Fruit fly (Drosophila melanogaster) whole organism, embryonic: ENCODE data around the gene net.

Experiments
- B-H2 ChIP-seq: fragments of 200-800 bp; sonication (Bioruptor generic); optimal IDR thresholded peaks from 2 replicates; lab custom pipeline; 2018; ENCODE audit warnings: missing biosample characterization, mild to moderate bottlenecking, missing genetic modification characterization
- CG10431 ChIP-seq: fragments of 200-800 bp; sonication (Bioruptor generic); optimal IDR thresholded peaks from 3 replicates; lab custom pipeline; 2018; ENCODE audit warnings: missing biosample characterization, mild to moderate bottlenecking, missing genetic modification characterization
- CG10565 ChIP-seq: fragments of 200-800 bp; sonication (Bioruptor generic); optimal IDR thresholded peaks from 3 replicates; lab custom pipeline; 2016; ENCODE audit warnings: missing biosample characterization, mild to moderate bottlenecking, missing genetic modification characterization
- CG11695 ChIP-seq: fragments of 200-800 bp; sonication (Bioruptor generic); IDR thresholded peaks from 3 replicates; pipeline ENCODE4 v1.3.6; 2022; ENCODE audit warnings: missing biosample characterization, missing genetic modification characterization
- CG12236 ChIP-seq: fragments of 200-800 bp; sonication (Bioruptor generic); optimal IDR thresholded peaks from 2 replicates; lab custom pipeline; 2016; ENCODE audit warnings: missing biosample characterization, missing genetic modification characterization
- CG13123 ChIP-seq: fragments of 200-800 bp; sonication (Bioruptor generic); optimal IDR thresholded peaks from 2 replicates; lab custom pipeline; 2016; ENCODE audit warnings: missing biosample characterization, missing genetic modification characterization
- CG13287 ChIP-seq: fragments of 200-800 bp; sonication (Bioruptor generic); IDR thresholded peaks from 2 replicates; pipeline ENCODE4 v1.3.6; 2022; ENCODE audit warnings: missing biosample characterization, missing genetic modification characterization; ENCODE audit not compliant: partially characterized antibody
- CG17328 ChIP-seq: fragments of 200-800 bp; sonication (Bioruptor generic); IDR thresholded peaks from 2 replicates; pipeline ENCODE4 v1.3.6; 2022; ENCODE audit warnings: missing biosample characterization, missing genetic modification characterization
- CG17612 ChIP-seq: fragments of 200-800 bp; sonication (Bioruptor generic); IDR thresholded peaks from 2 replicates; pipeline ENCODE4 v1.3.6; 2022; ENCODE audit warnings: missing biosample characterization, missing genetic modification characterization
- CG2129 ChIP-seq: fragments of 200-800 bp; sonication (Bioruptor generic); IDR thresholded peaks from 2 replicates; pipeline ENCODE4 v1.3.6; 2022; ENCODE audit warnings: missing biosample characterization, missing genetic modification characterization; ENCODE audit not compliant: partially characterized antibody
- CG31388 ChIP-seq: fragments of 200-800 bp; sonication (Bioruptor generic); optimal IDR thresholded peaks from 2 replicates; lab custom pipeline; 2016; ENCODE audit warnings: missing biosample characterization, missing genetic modification characterization
- CG3281 ChIP-seq: fragments of 200-800 bp; sonication (Bioruptor generic); optimal IDR thresholded peaks from 3 replicates; lab custom pipeline; 2017; ENCODE audit warnings: missing biosample characterization, mild to moderate bottlenecking, missing genetic modification characterization
- CG34224 ChIP-seq: fragments of 200-800 bp; sonication (Bioruptor generic); IDR thresholded peaks from 3 replicates; pipeline ENCODE4 v1.3.6; 2022; ENCODE audit warnings: missing biosample characterization, missing genetic modification characterization; ENCODE audit not compliant: partially characterized antibody
- CG34422 ChIP-seq: fragments of 200-800 bp; sonication (Bioruptor generic); IDR thresholded peaks from 3 replicates; pipeline ENCODE4 v1.3.6; 2022; ENCODE audit warnings: missing biosample characterization, missing genetic modification characterization
- CG3847 ChIP-seq: fragments of 200-800 bp; sonication (Bioruptor generic); IDR thresholded peaks from 2 replicates; pipeline ENCODE4 v1.3.6; 2022; ENCODE audit warnings: missing biosample characterization, missing genetic modification characterization
- CG5180 ChIP-seq: fragments of 200-800 bp; sonication (Bioruptor generic); optimal IDR thresholded peaks from 3 replicates; lab custom pipeline; 2017; ENCODE audit warnings: missing biosample characterization, missing genetic modification characterization, mild to moderate bottlenecking, moderate library complexity, missing genetic modification reagents
- CG6654 ChIP-seq: fragments of 200-800 bp; sonication (Bioruptor generic); optimal IDR thresholded peaks from 2 replicates; lab custom pipeline; 2017; ENCODE audit warnings: missing biosample characterization, mild to moderate bottlenecking, missing genetic modification characterization
- CG7271 ChIP-seq: fragments of 200-800 bp; sonication (Bioruptor generic); optimal IDR thresholded peaks from 2 replicates; lab custom pipeline; 2018; ENCODE audit warnings: missing biosample characterization, mild to moderate bottlenecking, missing genetic modification characterization, moderate library complexity
- CG9727 ChIP-seq: fragments of 200-800 bp; sonication (Bioruptor generic); optimal IDR thresholded peaks from 3 replicates; lab custom pipeline; 2017; ENCODE audit warnings: missing biosample characterization, mild to moderate bottlenecking, missing genetic modification characterization
- CG9876 ChIP-seq: fragments of 200-800 bp; sonication (Bioruptor generic); optimal IDR thresholded peaks from 2 replicates; lab custom pipeline; 2016; ENCODE audit warnings: missing biosample characterization, missing genetic modification characterization
- CkIIα-i1 ChIP-seq: fragments of 200-800 bp; sonication (Bioruptor generic); IDR thresholded peaks from 2 replicates; pipeline ENCODE4 v1.3.6; 2022; ENCODE audit warnings: missing biosample characterization, missing genetic modification characterization
- CoRest ChIP-seq: fragments of 200-800 bp; sonication (Bioruptor generic); optimal IDR thresholded peaks from 3 replicates; lab custom pipeline; 2018; ENCODE audit warnings: missing biosample characterization, mild to moderate bottlenecking, missing genetic modification characterization, moderate library complexity
- Dad ChIP-seq: fragments of 200-800 bp; sonication (Bioruptor generic); optimal IDR thresholded peaks from 3 replicates; lab custom pipeline; 2016; ENCODE audit warnings: missing biosample characterization, missing genetic modification characterization
- Dp ChIP-seq: fragments of 200-800 bp; sonication (Bioruptor generic); optimal IDR thresholded peaks from 2 replicates; lab custom pipeline; 2018; ENCODE audit warnings: missing biosample characterization, mild to moderate bottlenecking, missing genetic modification characterization, moderate library complexity
- H15 ChIP-seq: fragments of 200-800 bp; sonication (Bioruptor generic); IDR thresholded peaks from 3 replicates; pipeline ENCODE4 v1.3.6; 2022; ENCODE audit warnings: missing biosample characterization, missing genetic modification characterization
- Hmr ChIP-seq: fragments of 200-800 bp; sonication (Bioruptor generic); optimal IDR thresholded peaks from 3 replicates; lab custom pipeline; 2017; ENCODE audit warnings: mild to moderate bottlenecking, missing biosample characterization, missing genetic modification reagents, missing genetic modification characterization
- Hr3 ChIP-seq: fragments of 200-800 bp; sonication (Bioruptor generic); optimal IDR thresholded peaks from 3 replicates; lab custom pipeline; 2016; ENCODE audit warnings: missing biosample characterization, missing genetic modification characterization
- NK7.1 ChIP-seq: fragments of 200-800 bp; sonication (Bioruptor generic); optimal IDR thresholded peaks from 3 replicates; lab custom pipeline; 2016; ENCODE audit warnings: missing biosample characterization, missing genetic modification characterization
- Optix ChIP-seq: fragments of 200-800 bp; sonication (Bioruptor generic); IDR thresholded peaks from 3 replicates; pipeline ENCODE4 v1.3.6; 2022; ENCODE audit warnings: missing biosample characterization, missing genetic modification characterization
- Poxn ChIP-seq: fragments of 200-800 bp; sonication (Bioruptor generic); IDR thresholded peaks from 2 replicates; pipeline ENCODE4 v1.3.6; 2022; ENCODE audit warnings: missing biosample characterization, missing genetic modification characterization
- Six4 ChIP-seq: fragments of 200-800 bp; sonication (Bioruptor generic); optimal IDR thresholded peaks from 2 replicates; lab custom pipeline; 2016; ENCODE audit warnings: missing biosample characterization, missing genetic modification characterization
- YL-1 ChIP-seq: fragments of 200-800 bp; sonication (Bioruptor generic); optimal IDR thresholded peaks from 3 replicates; lab custom pipeline; 2017; ENCODE audit warnings: missing biosample characterization, mild to moderate bottlenecking, missing genetic modification characterization
- btn ChIP-seq: fragments of 200-800 bp; sonication (Bioruptor generic); optimal IDR thresholded peaks from 2 replicates; lab custom pipeline; 2016; ENCODE audit warnings: missing biosample characterization, missing genetic modification characterization
- corto ChIP-seq: fragments of 200-800 bp; sonication (Bioruptor generic); optimal IDR thresholded peaks from 2 replicates; lab custom pipeline; 2016; ENCODE audit warnings: missing biosample characterization, mild to moderate bottlenecking, missing genetic modification characterization, moderate library complexity
- danr ChIP-seq: fragments of 200-800 bp; sonication (Bioruptor generic); IDR thresholded peaks from 2 replicates; pipeline ENCODE4 v1.3.6; 2022; ENCODE audit warnings: missing biosample characterization, missing genetic modification characterization
- esg ChIP-seq: fragments of 200-800 bp; sonication (Bioruptor generic); conservative IDR thresholded peaks from 2 replicates; pipeline ENCODE4 v1.3.6; 2022; ENCODE audit warnings: missing biosample characterization, missing genetic modification characterization
- fu2 ChIP-seq: fragments of 200-800 bp; sonication (Bioruptor generic); optimal IDR thresholded peaks from 2 replicates; lab custom pipeline; 2016; ENCODE audit warnings: missing biosample characterization, missing genetic modification characterization
- hkb ChIP-seq, 2 experiments: fragments of 200-800 bp in 1 of 2; fragments of >200 bp in 1 of 2; sonication (Bioruptor generic) in 1 of 2; IDR thresholded peaks in 1 of 2; optimal IDR thresholded peaks in 1 of 2; 2 replicates each; pipeline versions ENCODE4 v1.3.6 to Lab custom; 2017 to 2022; ENCODE audit warnings: missing biosample characterization in 1 of 2, missing genetic modification characterization in 1 of 2
- ind ChIP-seq: fragments of 200-800 bp; sonication (Bioruptor generic); optimal IDR thresholded peaks from 3 replicates; lab custom pipeline; 2016; ENCODE audit warnings: missing biosample characterization, missing genetic modification characterization
- kay ChIP-seq: fragments of 200-800 bp; sonication (Bioruptor generic); optimal IDR thresholded peaks from 2 replicates; lab custom pipeline; 2016; ENCODE audit warnings: missing biosample characterization, missing genetic modification characterization
- mam ChIP-seq: fragments of 200-800 bp; sonication (Bioruptor generic); optimal IDR thresholded peaks from 3 replicates; lab custom pipeline; 2016; ENCODE audit warnings: missing biosample characterization, missing genetic modification characterization
- nom ChIP-seq: fragments of 200-800 bp; sonication (Bioruptor generic); optimal IDR thresholded peaks from 2 replicates; lab custom pipeline; 2017; ENCODE audit warnings: missing biosample characterization, missing genetic modification characterization, mild to moderate bottlenecking, moderate library complexity, missing genetic modification reagents
- repo ChIP-seq: fragments of 200-800 bp; sonication (Bioruptor generic); optimal IDR thresholded peaks from 2 replicates; lab custom pipeline; 2016; ENCODE audit warnings: missing biosample characterization, missing genetic modification characterization
- slou ChIP-seq: fragments of 200-800 bp; sonication (Bioruptor generic); optimal IDR thresholded peaks from 3 replicates; lab custom pipeline; 2016; ENCODE audit warnings: missing biosample characterization, missing genetic modification characterization
- so ChIP-seq: fragments of 200-800 bp; sonication (Bioruptor generic); IDR thresholded peaks from 3 replicates; pipeline ENCODE4 v1.3.6; 2022; ENCODE audit warnings: missing biosample characterization, missing genetic modification characterization
- sob ChIP-seq: fragments of 200-800 bp; sonication (Bioruptor generic); IDR thresholded peaks from 2 replicates; pipeline ENCODE4 v1.3.6; 2022; ENCODE audit warnings: missing biosample characterization, missing genetic modification characterization
- tna ChIP-seq: fragments of 200-800 bp; sonication (Bioruptor generic); IDR thresholded peaks from 2 replicates; pipeline ENCODE4 v1.3.6; 2022; ENCODE audit warnings: missing biosample characterization, missing genetic modification characterization; ENCODE audit not compliant: partially characterized antibody
- toy ChIP-seq: fragments of 200-800 bp; sonication (Bioruptor generic); IDR thresholded peaks from 2 replicates; pipeline ENCODE4 v1.3.6; 2022; ENCODE audit warnings: missing biosample characterization, missing genetic modification characterization
- usp ChIP-seq: fragments of >200 bp; optimal IDR thresholded peaks from 2 replicates; lab custom pipeline; 2017; ENCODE audit warnings: missing biosample characterization, missing genetic modification characterization

The net gene

DNA sequence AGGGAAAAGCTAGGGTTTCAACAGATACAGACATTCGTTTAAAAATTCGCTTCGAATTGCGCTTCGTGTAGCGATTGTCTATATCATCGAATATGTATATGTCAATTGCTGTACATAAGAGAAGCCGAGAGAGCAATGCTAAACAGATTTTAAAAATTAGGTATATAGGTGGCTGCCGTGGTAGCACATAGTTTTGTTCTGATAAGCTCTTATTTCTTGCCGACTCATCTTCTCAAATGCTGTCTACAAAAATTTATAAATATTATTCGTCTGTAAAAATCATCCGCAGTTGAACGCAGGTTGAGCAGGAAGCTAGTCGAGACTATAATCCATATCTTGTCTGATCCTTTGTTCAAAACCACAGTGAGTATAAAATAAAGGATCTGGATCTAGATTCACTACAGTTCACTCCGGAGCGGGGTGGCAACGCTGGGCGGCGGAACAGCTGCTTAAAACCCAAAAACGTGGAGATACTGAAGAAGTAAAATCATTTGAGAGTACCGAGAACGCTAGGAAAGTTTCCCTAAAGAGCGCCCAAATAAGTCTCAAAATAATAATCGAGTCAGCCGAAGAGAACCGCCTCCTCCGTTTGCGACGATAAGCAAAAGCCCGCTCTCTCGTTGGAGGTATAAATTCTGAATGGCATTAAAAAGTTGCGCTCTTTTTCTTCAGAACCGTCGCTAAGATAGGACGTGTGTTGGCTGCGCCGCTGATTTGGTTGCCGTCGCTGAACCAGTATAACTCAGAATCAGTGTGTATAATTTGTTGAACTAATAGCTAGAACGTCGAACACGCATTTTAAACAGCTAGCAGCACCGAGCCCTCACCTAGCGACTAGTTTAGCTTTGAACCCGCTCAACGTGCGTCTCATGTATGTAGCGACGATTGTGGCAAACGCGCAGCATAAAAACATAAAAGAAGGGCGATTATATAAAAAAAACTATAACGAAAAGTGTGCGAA is 20.6 kb upstream of the net start (continued):
- TF ChIP-seq CG3281 (GFP tag; lab: Kevin White, UChicago) (peak; percentile 38), so (0 out of 3 replicates have a peak, but pooled peaks have one; percentile 36), CG11695 (GFP tag; lab: Robert Waterston, UW) (peak; percentile 87), CG13287 (GFP tag; lab: Robert Waterston, UW) (peak; percentile 52), sob (GFP tag; lab: Robert Waterston, UW) (peak; percentile 43; the same call in 1 of the 2 replicates), Hr3 (GFP tag; lab: Kevin White, UChicago) (no peak), ind (GFP tag; lab: Kevin White, UChicago) (no peak), CG12236 (GFP tag; lab: Kevin White, UChicago) (no peak), NK7.1 (no peak), CG13123 (GFP tag; lab: Kevin White, UChicago) (no peak), usp (GFP tag; lab: Kevin White, UChicago) (no peak), B-H2 (GFP tag; lab: Kevin White, UChicago) (peak; percentile 29), Optix (no peak), CG3847 (GFP tag; lab: Robert Waterston, UW) (no peak), esg (GFP tag; lab: Robert Waterston, UW) (no peak), CG34224 (GFP tag; lab: Robert Waterston, UW) (peak; percentile 70), CG17612 (GFP tag; lab: Robert Waterston, UW) (no peak), CG17328 (GFP tag; lab: Robert Waterston, UW) (no peak), hkb (optimal IDR thresholded peaks at IDR 0.05; lab: Kevin White, UChicago) (no peak), hkb (GFP tag; IDR thresholded peaks at IDR 0.05; lab: Robert Waterston, UW) (0 out of 2 replicates have a peak, but pooled peaks have one; percentile 9), H15 (no peak), CG9727 (peak; percentile 38), CG10431 (GFP tag; lab: Kevin White, UChicago) (peak; percentile 90), CkIIα-i1 (GFP tag; lab: Robert Waterston, UW) (no peak), CG7271 (no peak), tna (no peak), CG5180 (GFP tag; lab: Kevin White, UChicago) (peak; percentile 45), CG10565 (no peak), Six4 (no peak), CG9876 (GFP tag; lab: Kevin White, UChicago) (no peak), CG6654 (GFP tag; lab: Kevin White, UChicago) (no peak), Poxn (GFP tag; lab: Robert Waterston, UW) (no peak), slou (GFP tag; lab: Kevin White, UChicago) (no peak), mam (no peak), CG31388 (GFP tag; lab: Kevin White, UChicago) (no peak), corto (GFP tag; lab: Kevin White, UChicago) (no peak), kay (GFP tag; lab: Kevin White, UChicago) (no peak), Dp (peak; percentile 40), Hmr (GFP tag; lab: Kevin White, UChicago) (no peak), YL-1 (GFP tag; lab: Kevin White, UChicago) (peak; percentile 44), CoRest (tag; lab: Kevin White, UChicago) (no peak), CG2129 (GFP tag; lab: Robert Waterston, UW) (no peak), btn (GFP tag; lab: Kevin White, UChicago) (no peak), Dad (GFP tag; lab: Kevin White, UChicago) (no peak), toy (GFP tag; lab: Robert Waterston, UW) (no peak), fu2 (GFP tag; lab: Kevin White, UChicago) (no peak), repo (GFP tag; lab: Kevin White, UChicago) (no peak), nom (GFP tag; lab: Kevin White, UChicago) (peak; percentile 63), CG34422 (GFP tag; lab: Robert Waterston, UW) (no peak), danr (GFP tag; lab: Robert Waterston, UW) (no peak)
